Fruit fly (Drosophila melanogaster) whole organism, embryonic: ENCODE measurements around the gene gce.
A peak's percentile ranks its signal among the peaks of the same experiment; 100 is the strongest.

Experiments used
- CG10543 ChIP-seq: fragments of 200-800 bp; sonication (Bioruptor generic); optimal IDR thresholded peaks from 3 replicates; lab custom pipeline; 2017; ENCODE audit warnings: missing biosample characterization, mild to moderate bottlenecking, missing genetic modification characterization, moderate library complexity
- CG11504 ChIP-seq: fragments of 200-800 bp; sonication (Bioruptor generic); optimal IDR thresholded peaks from 3 replicates; lab custom pipeline; 2019; ENCODE audit warnings: missing biosample characterization, mild to moderate bottlenecking, missing genetic modification characterization, moderate library complexity
- CG11723 ChIP-seq: fragments of 200-800 bp; sonication (Bioruptor generic); optimal IDR thresholded peaks from 2 replicates; lab custom pipeline; 2017; ENCODE audit warnings: missing biosample characterization, mild to moderate bottlenecking, missing genetic modification characterization
- CG12071 ChIP-seq: fragments of 200-800 bp; sonication (Bioruptor generic); optimal IDR thresholded peaks from 3 replicates; lab custom pipeline; 2018; ENCODE audit warnings: missing biosample characterization, mild to moderate bottlenecking, missing genetic modification characterization
- CG12391 ChIP-seq: fragments of 200-800 bp; sonication (Bioruptor generic); optimal IDR thresholded peaks from 3 replicates; lab custom pipeline; 2018; ENCODE audit warnings: missing biosample characterization, mild to moderate bottlenecking, missing genetic modification characterization, moderate library complexity
- CG1529 ChIP-seq: fragments of 200-800 bp; sonication (Bioruptor generic); optimal IDR thresholded peaks from 3 replicates; lab custom pipeline; 2018; ENCODE audit warnings: missing biosample characterization, missing genetic modification characterization
- CG15479 ChIP-seq: fragments of 200-800 bp; sonication (Bioruptor generic); optimal IDR thresholded peaks from 3 replicates; lab custom pipeline; 2019; ENCODE audit warnings: missing biosample characterization, mild to moderate bottlenecking, missing genetic modification characterization, moderate library complexity
- CG17802 ChIP-seq: fragments of 200-800 bp; sonication (Bioruptor generic); optimal IDR thresholded peaks from 2 replicates; lab custom pipeline; 2018; ENCODE audit warnings: missing biosample characterization, mild to moderate bottlenecking, missing genetic modification characterization, moderate library complexity
- CG2202 ChIP-seq: fragments of 200-800 bp; sonication (Bioruptor generic); optimal IDR thresholded peaks from 2 replicates; lab custom pipeline; 2018; ENCODE audit warnings: missing biosample characterization, mild to moderate bottlenecking, missing genetic modification characterization
- CG2678 ChIP-seq: fragments of 200-800 bp; sonication (Bioruptor generic); optimal IDR thresholded peaks from 3 replicates; lab custom pipeline; 2019; ENCODE audit warnings: missing biosample characterization, mild to moderate bottlenecking, missing genetic modification characterization, moderate library complexity
- CG31388 ChIP-seq: fragments of 200-800 bp; sonication (Bioruptor generic); optimal IDR thresholded peaks from 2 replicates; lab custom pipeline; 2016; ENCODE audit warnings: missing biosample characterization, missing genetic modification characterization
- CG3838 ChIP-seq: fragments of 200-800 bp; sonication (Bioruptor generic); optimal IDR thresholded peaks from 3 replicates; lab custom pipeline; 2016; ENCODE audit warnings: missing biosample characterization, missing genetic modification characterization
- CG4360 ChIP-seq: fragments of 200-800 bp; sonication (Bioruptor generic); IDR thresholded peaks from 2 replicates; pipeline ENCODE4 v1.3.6; 2022; ENCODE audit warnings: missing biosample characterization, missing genetic modification characterization
- CG4707 ChIP-seq: fragments of 200-800 bp; sonication (Bioruptor generic); optimal IDR thresholded peaks from 2 replicates; lab custom pipeline; 2018; ENCODE audit warnings: missing biosample characterization, mild to moderate bottlenecking, missing genetic modification characterization, moderate library complexity
- CG6175 ChIP-seq: fragments of 200-800 bp; sonication (Bioruptor generic); IDR thresholded peaks from 3 replicates; pipeline ENCODE4 v1.3.6; 2022; ENCODE audit warnings: missing biosample characterization, missing genetic modification characterization
- CG7372 ChIP-seq: fragments of 200-800 bp; sonication (Bioruptor generic); IDR thresholded peaks from 2 replicates; pipeline ENCODE4 v1.3.6; 2022; ENCODE audit warnings: missing biosample characterization, missing genetic modification characterization
- CG7556 ChIP-seq: fragments of 200-800 bp; sonication (Bioruptor generic); optimal IDR thresholded peaks from 2 replicates; lab custom pipeline; 2017; ENCODE audit warnings: missing biosample characterization, mild to moderate bottlenecking, missing genetic modification characterization
- CG7786 ChIP-seq: fragments of 200-800 bp; sonication (Bioruptor generic); optimal IDR thresholded peaks from 2 replicates; lab custom pipeline; 2016; ENCODE audit warnings: missing biosample characterization, missing genetic modification characterization
- CG8089 ChIP-seq: fragments of 200-800 bp; sonication (Bioruptor generic); optimal IDR thresholded peaks from 3 replicates; lab custom pipeline; 2016; ENCODE audit warnings: missing biosample characterization, missing genetic modification characterization
- CG8290 ChIP-seq, 3 experiments: fragments of 200-800 bp; sonication (Bioruptor generic); optimal IDR thresholded peaks; 2 replicates each; lab custom pipeline; 2016 to 2019; ENCODE audit warnings: missing biosample characterization in 3 of 3, missing genetic modification characterization in 3 of 3, mild to moderate bottlenecking in 2 of 3, moderate library complexity in 1 of 3
- CG8944 ChIP-seq: fragments of 200-800 bp; sonication (Bioruptor generic); optimal IDR thresholded peaks from 3 replicates; lab custom pipeline; 2016; ENCODE audit warnings: missing biosample characterization, missing genetic modification characterization
- Dbx ChIP-seq: fragments of 200-800 bp; sonication (Bioruptor generic); IDR thresholded peaks from 3 replicates; pipeline ENCODE4 v1.3.6; 2022; ENCODE audit warnings: missing biosample characterization, missing genetic modification characterization
- Hey ChIP-seq: fragments of 200-800 bp; sonication (Bioruptor generic); optimal IDR thresholded peaks from 3 replicates; lab custom pipeline; 2018; ENCODE audit warnings: missing biosample characterization, mild to moderate bottlenecking, missing genetic modification characterization
- Hmx ChIP-seq: fragments of 200-800 bp; sonication (Bioruptor generic); optimal IDR thresholded peaks from 2 replicates; lab custom pipeline; 2016; ENCODE audit warnings: missing biosample characterization, missing genetic modification characterization
- Lpt ChIP-seq: fragments of >200 bp; optimal IDR thresholded peaks from 2 replicates; lab custom pipeline; 2018; ENCODE audit warnings: missing biosample characterization, missing genetic modification characterization
- MTF-1 ChIP-seq: fragments of 200-800 bp; sonication (Bioruptor generic); optimal IDR thresholded peaks from 2 replicates; lab custom pipeline; 2018; ENCODE audit warnings: missing biosample characterization, mild to moderate bottlenecking, missing genetic modification characterization, borderline replicate concordance
- Meics ChIP-seq: fragments of 200-800 bp; sonication (Bioruptor generic); optimal IDR thresholded peaks from 2 replicates; lab custom pipeline; 2017; ENCODE audit warnings: missing biosample characterization, mild to moderate bottlenecking, missing genetic modification characterization
- Vsx1 ChIP-seq: fragments of 200-800 bp; sonication (Bioruptor generic); optimal IDR thresholded peaks from 2 replicates; lab custom pipeline; 2017; ENCODE audit warnings: missing biosample characterization, mild to moderate bottlenecking, missing genetic modification characterization, missing genetic modification reagents
- abd-A ChIP-seq: fragments of 200-800 bp; sonication (Bioruptor generic); optimal IDR thresholded peaks from 3 replicates; lab custom pipeline; 2019; ENCODE audit warnings: missing biosample characterization, mild to moderate bottlenecking, missing genetic modification characterization, moderate library complexity
- al ChIP-seq: fragments of 200-800 bp; sonication (Bioruptor generic); IDR thresholded peaks from 2 replicates; pipeline ENCODE4 v1.3.6; 2022; ENCODE audit warnings: missing biosample characterization, missing genetic modification characterization
- ato ChIP-seq: fragments of 200-800 bp; sonication (Bioruptor generic); IDR thresholded peaks from 2 replicates; pipeline ENCODE4 v1.3.6; 2022; ENCODE audit warnings: missing biosample characterization, missing genetic modification characterization; ENCODE audit not compliant: partially characterized antibody
- bbx ChIP-seq: fragments of 200-800 bp; sonication (Bioruptor generic); IDR thresholded peaks from 2 replicates; pipeline ENCODE4 v1.3.6; 2022; ENCODE audit warnings: missing biosample characterization, missing genetic modification characterization; ENCODE audit not compliant: partially characterized antibody
- cato ChIP-seq: fragments of 200-800 bp; sonication (Bioruptor generic); optimal IDR thresholded peaks from 2 replicates; lab custom pipeline; 2016; ENCODE audit warnings: missing biosample characterization, missing genetic modification characterization, borderline replicate concordance
- crp ChIP-seq, 2 experiments: fragments of 200-800 bp; sonication (Bioruptor generic); optimal IDR thresholded peaks; 2 replicates in 1 of 2; 3 replicates in 1 of 2; lab custom pipeline; 2017; ENCODE audit warnings: missing biosample characterization in 2 of 2, missing genetic modification characterization in 2 of 2, mild to moderate bottlenecking in 1 of 2, moderate library complexity in 1 of 2
- fru ChIP-seq: fragments of >200 bp; optimal IDR thresholded peaks from 2 replicates; lab custom pipeline; 2017
- gcm2 ChIP-seq: fragments of 200-800 bp; sonication (Bioruptor generic); optimal IDR thresholded peaks from 2 replicates; lab custom pipeline; 2016; ENCODE audit warnings: missing biosample characterization, missing genetic modification characterization
- grau ChIP-seq: fragments of 200-800 bp; optimal IDR thresholded peaks from 3 replicates; lab custom pipeline; 2019; ENCODE audit warnings: missing biosample characterization, mild to moderate bottlenecking, missing genetic modification characterization, moderate library complexity
- gsb ChIP-seq: fragments of 200-800 bp; sonication (Bioruptor generic); IDR thresholded peaks from 2 replicates; pipeline ENCODE4 v1.3.6; 2022; ENCODE audit warnings: missing biosample characterization, missing genetic modification characterization
- hth ChIP-seq: fragments of >200 bp; optimal IDR thresholded peaks from 2 replicates; lab custom pipeline; 2017; ENCODE audit warnings: inconsistent platforms
- inv ChIP-seq: fragments of 200-800 bp; sonication (Bioruptor generic); IDR thresholded peaks from 2 replicates; pipeline ENCODE4 v1.3.6; 2022; ENCODE audit warnings: missing biosample characterization, missing genetic modification characterization; ENCODE audit not compliant: partially characterized antibody
- klu ChIP-seq: fragments of 200-800 bp; sonication (Bioruptor generic); IDR thresholded peaks from 2 replicates; pipeline ENCODE4 v1.3.6; 2022; ENCODE audit warnings: missing biosample characterization, missing genetic modification characterization
- lov ChIP-seq, 2 experiments: fragments of 200-800 bp in 1 of 2; fragments of >200 bp in 1 of 2; sonication (Bioruptor generic) in 1 of 2; IDR thresholded peaks in 1 of 2; optimal IDR thresholded peaks in 1 of 2; 2 replicates in 1 of 2; 3 replicates in 1 of 2; pipeline versions ENCODE4 v1.3.6 to Lab custom; 2017 to 2022; ENCODE audit warnings: missing biosample characterization in 1 of 2, missing genetic modification characterization in 1 of 2
- mld ChIP-seq: fragments of 200-800 bp; sonication (Bioruptor generic); IDR thresholded peaks from 3 replicates; pipeline ENCODE4 v1.3.6; 2022; ENCODE audit warnings: missing biosample characterization, missing genetic modification characterization; ENCODE audit not compliant: partially characterized antibody
- nau ChIP-seq: fragments of 200-800 bp; sonication (Bioruptor generic); optimal IDR thresholded peaks from 3 replicates; lab custom pipeline; 2017; ENCODE audit warnings: missing biosample characterization, mild to moderate bottlenecking, missing genetic modification characterization, missing genetic modification reagents
- pum ChIP-seq: fragments of 200-800 bp; sonication (Bioruptor generic); optimal IDR thresholded peaks from 2 replicates; lab custom pipeline; 2016; ENCODE audit warnings: missing biosample characterization, missing genetic modification characterization
- tio ChIP-seq: fragments of 200-800 bp; sonication (Bioruptor generic); optimal IDR thresholded peaks from 2 replicates; lab custom pipeline; 2017; ENCODE audit warnings: missing biosample characterization, missing genetic modification characterization, inconsistent platforms
- tll ChIP-seq, 2 experiments: fragments of 200-800 bp in 1 of 2; fragments of >200 bp in 1 of 2; sonication (Bioruptor generic) in 1 of 2; optimal IDR thresholded peaks; 2 replicates each; lab custom pipeline; 2017 to 2019; ENCODE audit warnings: missing biosample characterization in 2 of 2, missing genetic modification characterization in 2 of 2, mild to moderate bottlenecking in 1 of 2, moderate library complexity in 1 of 2
- tup ChIP-seq: fragments of 200-800 bp; sonication (Bioruptor generic); optimal IDR thresholded peaks from 2 replicates; lab custom pipeline; 2016; ENCODE audit warnings: missing biosample characterization, mild to moderate bottlenecking, missing genetic modification characterization, moderate library complexity

Gene gce

dm6 chrX:15333066-15333874 lies 35.7 kb downstream of the gce start, which contains the start of the genes CG9114 and HDAC6 (continued):
- TF ChIP-seq CG31388: no peak
- TF ChIP-seq CG10543 (GFP tag; lab: Kevin White, UChicago): no peak
- peak; percentile 27 for TF ChIP-seq Meics (GFP tag; lab: Kevin White, UChicago)
- TF ChIP-seq ato (GFP tag; lab: Robert Waterston, UW): peak; percentile 63; the same call in 1 of the 2 replicates
- no peak for TF ChIP-seq CG3838
- TF ChIP-seq abd-A (tag; lab: Kevin White, UChicago): no peak
- TF ChIP-seq CG8089: no peak
- TF ChIP-seq cato (GFP tag; lab: Kevin White, UChicago): no peak
- no peak for TF ChIP-seq CG7786 (GFP tag; lab: Kevin White, UChicago)
- TF ChIP-seq grau (tag; lab: Kevin White, UChicago): no peak
- no peak for TF ChIP-seq tup (GFP tag; lab: Kevin White, UChicago)
- TF ChIP-seq nau (GFP tag; lab: Kevin White, UChicago): no peak
- no peak for TF ChIP-seq pum (GFP tag; lab: Kevin White, UChicago)
- no peak for TF ChIP-seq klu (GFP tag; lab: Robert Waterston, UW)
- TF ChIP-seq lov (optimal IDR thresholded peaks at IDR 0.05; lab: Kevin White, UChicago): no peak
- TF ChIP-seq lov (GFP tag; IDR thresholded peaks at IDR 0.05; lab: Robert Waterston, UW): no peak
- peak; percentile 22 to 90 for TF ChIP-seq crp (GFP tag; optimal IDR thresholded peaks at IDR 0.05; lab: Kevin White, UChicago)
- no peak for TF ChIP-seq CG2202
- TF ChIP-seq CG11504: no peak
- no peak for TF ChIP-seq gsb
- no peak for TF ChIP-seq CG12391 (tag; lab: Kevin White, UChicago)
- TF ChIP-seq Lpt (GFP tag; lab: Kevin White, UChicago): no peak
- no peak for TF ChIP-seq CG12071 (GFP tag; lab: Kevin White, UChicago)
- TF ChIP-seq al (GFP tag; lab: Robert Waterston, UW): no peak
- no peak for TF ChIP-seq CG4707
- TF ChIP-seq CG17802: no peak
- TF ChIP-seq gcm2 (GFP tag; lab: Kevin White, UChicago): no peak
- no peak for TF ChIP-seq CG1529 (GFP tag; lab: Kevin White, UChicago)
- peak; percentile 72 for TF ChIP-seq bbx (GFP tag; lab: Robert Waterston, UW)
- TF ChIP-seq Vsx1 (GFP tag; lab: Kevin White, UChicago): peak; percentile 85
- TF ChIP-seq CG8944 (GFP tag; lab: Kevin White, UChicago): no peak
- TF ChIP-seq CG8290 (GFP tag; optimal IDR thresholded peaks at IDR 0.05; lab: Kevin White, UChicago): peak; percentile 6
- TF ChIP-seq CG8290 (tag; optimal IDR thresholded peaks at IDR 0.05; lab: Kevin White, UChicago): peak; percentile 40 to 60
- peak; percentile 84 for TF ChIP-seq inv (GFP tag; lab: Robert Waterston, UW)
- no peak for TF ChIP-seq CG2678 (tag; lab: Kevin White, UChicago)
- TF ChIP-seq CG6175 (GFP tag; lab: Robert Waterston, UW): no peak
- TF ChIP-seq MTF-1: no peak
- no peak for TF ChIP-seq CG7372 (GFP tag; lab: Robert Waterston, UW)
- no peak for TF ChIP-seq CG15479 (GFP tag; lab: Kevin White, UChicago)
- TF ChIP-seq CG11723 (GFP tag; lab: Kevin White, UChicago): no peak
- no peak for TF ChIP-seq Hey
- TF ChIP-seq Hmx (GFP tag; lab: Kevin White, UChicago): no peak
- no peak for TF ChIP-seq hth (lab: Kevin White, UChicago)
- peak; percentile 48; the same call in 1 of the 3 replicates for TF ChIP-seq Dbx (GFP tag; lab: Robert Waterston, UW)
- peak; percentile 57 for TF ChIP-seq CG4360 (GFP tag; lab: Robert Waterston, UW)
- no peak for TF ChIP-seq fru (lab: Kevin White, UChicago)
- TF ChIP-seq tio (GFP tag; lab: Kevin White, UChicago): no peak
- TF ChIP-seq mld (GFP tag; lab: Robert Waterston, UW): no peak; the same call in 2 of the 3 replicates
- TF ChIP-seq tll (GFP tag; optimal IDR thresholded peaks at IDR 0.05; lab: Kevin White, UChicago): peak in 1 of 2 experiments; percentile 10
- TF ChIP-seq CG7556 (GFP tag; lab: Kevin White, UChicago): no peak
